Worm (Caenorhabditis elegans) whole organism, L4 larva: ENCODE results near the gene sre-18.

Source experiments
- fkh-10 ChIP-seq: fragments of 150-350 bp; optimal IDR thresholded peaks from 2 replicates; lab custom pipeline; 2014; ENCODE audit warnings: missing biosample characterization, missing genetic modification reagents, missing genetic modification characterization
- lin-15B ChIP-seq: fragments of 150-350 bp; sonication (generic microtip); optimal IDR thresholded peaks from 3 replicates; lab custom pipeline; 2014; ENCODE audit warnings: missing biosample characterization, missing genetic modification characterization
- lir-3 ChIP-seq: sonication (generic microtip); optimal IDR thresholded peaks from 2 replicates; lab custom pipeline; 2016; ENCODE audit warnings: mild to moderate bottlenecking, missing genetic modification characterization, missing compliant biosample characterization
- lsy-2 ChIP-seq, 2 experiments: fragments of 150-350 bp in 1 of 2; sonication (generic microtip) in 1 of 2; optimal IDR thresholded peaks; 2 replicates each; lab custom pipeline; 2014 to 2017; ENCODE audit warnings: missing biosample characterization in 2 of 2, missing genetic modification characterization in 2 of 2
- mes-2 ChIP-seq: sonication (generic microtip); optimal IDR thresholded peaks from 2 replicates; lab custom pipeline; 2016; ENCODE audit warnings: missing genotype, mild to moderate bottlenecking, missing genetic modification characterization, missing compliant biosample characterization; ENCODE audit not compliant: poor library complexity, severe bottlenecking
- pqm-1 ChIP-seq: sonication (generic microtip); optimal IDR thresholded peaks from 2 replicates; lab custom pipeline; 2017; ENCODE audit warnings: missing biosample characterization, missing genetic modification characterization
- unc-39 ChIP-seq: sonication (generic microtip); optimal IDR thresholded peaks from 2 replicates; lab custom pipeline; 2017; ENCODE audit warnings: missing biosample characterization, missing genetic modification characterization
- ztf-11 ChIP-seq: fragments of 150-350 bp; optimal IDR thresholded peaks from 2 replicates; lab custom pipeline; 2014; ENCODE audit warnings: missing biosample characterization, missing genetic modification characterization

DNA sequence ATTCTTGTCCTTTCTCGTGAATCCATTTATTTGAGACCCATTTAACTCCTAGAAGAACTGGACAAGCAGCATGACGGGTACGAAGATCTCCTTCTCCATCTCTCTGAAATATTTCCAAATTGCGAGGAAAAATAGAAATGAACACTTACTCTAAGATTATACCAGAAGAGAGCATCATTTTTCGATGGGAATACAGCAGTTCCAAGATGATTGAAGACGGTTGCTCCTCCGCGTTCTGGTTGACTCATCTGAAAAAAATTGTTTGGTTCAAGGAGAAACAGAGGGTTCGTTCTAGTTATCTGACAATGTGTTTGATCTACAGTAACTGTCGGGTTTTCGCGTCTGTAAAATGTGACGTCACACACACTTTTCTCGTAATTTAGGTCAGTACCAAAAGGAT lies 18.3 kb downstream of the sre-18 start:
- TF ChIP-seq ztf-11 (tag; lab: Kevin White, UChicago), result no peak
- TF ChIP-seq mes-2 (tag; lab: Kevin White, UChicago), result no peak
- TF ChIP-seq lsy-2 (tag; optimal IDR thresholded peaks at IDR 0.05; lab: Kevin White, UChicago), result no peak
- TF ChIP-seq lin-15B (tag; lab: Kevin White, UChicago), result no peak
- no peak for TF ChIP-seq fkh-10
- TF ChIP-seq lir-3 (tag; lab: Kevin White, UChicago), result no peak
- TF ChIP-seq pqm-1 (tag; lab: Kevin White, UChicago), result no peak
- TF ChIP-seq unc-39 (tag; lab: Kevin White, UChicago), result no peak
